Worm (Caenorhabditis elegans) whole organism, late embryonic: Measurements from ENCODE around the gene Y51H4A.24.
A peak's percentile ranks its signal among the peaks of the same experiment; 100 is the strongest.
"Not testable (repeated sequence)": the region's sequence is repeated elsewhere in the genome, so short reads cannot be mapped to it uniquely, and the experiment has no call there.

Experiments
- C08G9.2 ChIP-seq: sonication (generic microtip); optimal IDR thresholded peaks from 2 replicates; lab custom pipeline; 2016; ENCODE audit warnings: mild to moderate bottlenecking, missing genetic modification characterization, moderate library complexity, missing compliant biosample characterization
- F13H6.1 ChIP-seq: sonication (generic microtip); optimal IDR thresholded peaks from 2 replicates; lab custom pipeline; 2016; ENCODE audit warnings: missing genetic modification characterization, missing compliant biosample characterization
- K02D7.2 ChIP-seq: sonication (generic microtip); optimal IDR thresholded peaks from 2 replicates; lab custom pipeline; 2017; ENCODE audit warnings: mild to moderate bottlenecking, missing genetic modification characterization, missing compliant biosample characterization
- Y22D7AL.16 ChIP-seq: sonication (generic microtip); optimal IDR thresholded peaks from 2 replicates; lab custom pipeline; 2016; ENCODE audit warnings: missing genetic modification characterization, missing compliant biosample characterization
- ama-1 ChIP-seq: fragments of 150-350 bp; optimal IDR thresholded peaks from 2 replicates; lab custom pipeline; 2014
- ceh-14 ChIP-seq: sonication (generic microtip); optimal IDR thresholded peaks from 2 replicates; lab custom pipeline; 2016; ENCODE audit warnings: missing genotype, missing genetic modification characterization, missing compliant biosample characterization
- ceh-18 ChIP-seq: sonication (generic microtip); optimal IDR thresholded peaks from 2 replicates; lab custom pipeline; 2016; ENCODE audit warnings: missing genetic modification characterization, missing compliant biosample characterization
- ceh-30 ChIP-seq: fragments of 150-350 bp; optimal IDR thresholded peaks from 2 replicates; lab custom pipeline; 2014; ENCODE audit warnings: missing biosample characterization, missing genetic modification characterization
- ceh-31 ChIP-seq: sonication (generic microtip); optimal IDR thresholded peaks from 2 replicates; lab custom pipeline; 2016; ENCODE audit warnings: missing genetic modification characterization, missing compliant biosample characterization
- ceh-45 ChIP-seq: fragments of 200-800 bp; sonication (Bioruptor generic); IDR thresholded peaks from 2 replicates; pipeline ENCODE4 v1.3.6; 2022; ENCODE audit warnings: missing genetic modification reagents, missing genetic modification characterization, missing compliant biosample characterization
- ceh-6 ChIP-seq: fragments of 200-800 bp; sonication (Bioruptor generic); optimal IDR thresholded peaks from 2 replicates; lab custom pipeline; 2018; ENCODE audit warnings: mild to moderate bottlenecking, missing genetic modification characterization, missing compliant biosample characterization
- ceh-9 ChIP-seq: sonication (generic microtip); optimal IDR thresholded peaks from 2 replicates; lab custom pipeline; 2016; ENCODE audit warnings: mild to moderate bottlenecking, missing genetic modification characterization, inconsistent platforms, missing compliant biosample characterization
- che-1 ChIP-seq: sonication (generic microtip); optimal IDR thresholded peaks from 2 replicates; lab custom pipeline; 2016; ENCODE audit warnings: mild to moderate bottlenecking, missing genetic modification characterization, missing compliant biosample characterization
- dmd-4 ChIP-seq: sonication (generic microtip); optimal IDR thresholded peaks from 2 replicates; lab custom pipeline; 2016; ENCODE audit warnings: borderline replicate concordance, missing genetic modification characterization, missing compliant biosample characterization
- elt-2 ChIP-seq: sonication (generic microtip); optimal IDR thresholded peaks from 2 replicates; lab custom pipeline; 2016; ENCODE audit warnings: missing genetic modification reagents, missing genetic modification characterization, missing compliant biosample characterization
- elt-4 ChIP-seq: sonication (generic microtip); optimal IDR thresholded peaks from 2 replicates; lab custom pipeline; 2016; ENCODE audit warnings: missing genetic modification characterization, missing compliant biosample characterization
- ets-4 ChIP-seq: sonication (generic microtip); optimal IDR thresholded peaks from 2 replicates; lab custom pipeline; 2016; ENCODE audit warnings: missing genetic modification characterization, missing compliant biosample characterization
- eyg-1 ChIP-seq: sonication (generic microtip); optimal IDR thresholded peaks from 2 replicates; lab custom pipeline; 2016; ENCODE audit warnings: missing genotype, missing genetic modification characterization, missing compliant biosample characterization
- fax-1 ChIP-seq: sonication (generic microtip); optimal IDR thresholded peaks from 2 replicates; lab custom pipeline; 2016; ENCODE audit warnings: missing genotype, missing genetic modification characterization, missing compliant biosample characterization
- fkh-10 ChIP-seq: fragments of 150-350 bp; optimal IDR thresholded peaks from 2 replicates; lab custom pipeline; 2014; ENCODE audit warnings: missing biosample characterization, missing genetic modification reagents, missing genetic modification characterization
- hlh-30 ChIP-seq: sonication (generic microtip); optimal IDR thresholded peaks from 2 replicates; lab custom pipeline; 2017; ENCODE audit warnings: antibody characterized with exemption, missing genetic modification characterization, missing compliant biosample characterization; ENCODE audit not compliant: insufficient read depth
- hlh-6 ChIP-seq: sonication (generic microtip); optimal IDR thresholded peaks from 2 replicates; lab custom pipeline; 2016; ENCODE audit warnings: missing genotype, missing genetic modification characterization, missing compliant biosample characterization
- madf-2 ChIP-seq: sonication (generic microtip); optimal IDR thresholded peaks from 2 replicates; lab custom pipeline; 2017; ENCODE audit warnings: missing genetic modification characterization, missing compliant biosample characterization
- mec-3 ChIP-seq: sonication (generic microtip); optimal IDR thresholded peaks from 2 replicates; lab custom pipeline; 2016; ENCODE audit warnings: borderline replicate concordance, missing genetic modification characterization, missing compliant biosample characterization
- nhr-11 ChIP-seq: fragments of 150-350 bp; optimal IDR thresholded peaks from 2 replicates; lab custom pipeline; 2014; ENCODE audit warnings: missing biosample characterization, missing genetic modification characterization
- npax-4 ChIP-seq: sonication (generic microtip); optimal IDR thresholded peaks from 2 replicates; lab custom pipeline; 2016; ENCODE audit warnings: missing genetic modification characterization, missing compliant biosample characterization
- odd-2 ChIP-seq: sonication (generic microtip); optimal IDR thresholded peaks from 2 replicates; lab custom pipeline; 2017; ENCODE audit warnings: antibody characterized with exemption, mild to moderate bottlenecking, missing genetic modification characterization, missing compliant biosample characterization
- pat-9 ChIP-seq: fragments of 200-800 bp; sonication (Bioruptor generic); optimal IDR thresholded peaks from 2 replicates; lab custom pipeline; 2018; ENCODE audit warnings: mild to moderate bottlenecking, missing genetic modification characterization, moderate library complexity, missing compliant biosample characterization
- pha-2 ChIP-seq: sonication (generic microtip); optimal IDR thresholded peaks from 2 replicates; lab custom pipeline; 2017; ENCODE audit warnings: mild to moderate bottlenecking, missing genetic modification characterization, missing compliant biosample characterization
- pha-4 ChIP-seq: fragments of 150-350 bp; optimal IDR thresholded peaks from 2 replicates; lab custom pipeline; 2018; ENCODE audit warnings: missing biosample characterization, missing genetic modification reagents, missing genetic modification characterization
- pqm-1 ChIP-seq: sonication (generic microtip); optimal IDR thresholded peaks from 2 replicates; lab custom pipeline; 2016; ENCODE audit warnings: missing genetic modification characterization, missing compliant biosample characterization
- pros-1 ChIP-seq: fragments of 150-350 bp; optimal IDR thresholded peaks from 2 replicates; lab custom pipeline; 2014; ENCODE audit warnings: missing biosample characterization, missing genetic modification reagents, missing genetic modification characterization
- ref-2 ChIP-seq: sonication (generic microtip); optimal IDR thresholded peaks from 2 replicates; lab custom pipeline; 2016; ENCODE audit warnings: missing genetic modification characterization, missing compliant biosample characterization
- rnt-1 ChIP-seq: sonication (generic microtip); optimal IDR thresholded peaks from 2 replicates; lab custom pipeline; 2016; ENCODE audit warnings: missing genetic modification characterization, missing compliant biosample characterization
- sox-4 ChIP-seq: sonication (generic microtip); optimal IDR thresholded peaks from 2 replicates; lab custom pipeline; 2017; ENCODE audit warnings: mild to moderate bottlenecking, missing genetic modification characterization, inconsistent platforms, missing compliant biosample characterization
- tbx-2 ChIP-seq: sonication (generic microtip); optimal IDR thresholded peaks from 2 replicates; lab custom pipeline; 2016; ENCODE audit warnings: missing genetic modification characterization, missing compliant biosample characterization
- unc-55 ChIP-seq: sonication (generic microtip); optimal IDR thresholded peaks from 2 replicates; lab custom pipeline; 2017; ENCODE audit warnings: missing biosample characterization, missing genetic modification reagents, missing genetic modification characterization
- unc-86 ChIP-seq: sonication (generic microtip); optimal IDR thresholded peaks from 2 replicates; lab custom pipeline; 2016; ENCODE audit warnings: missing genetic modification characterization, missing compliant biosample characterization

Y51H4A.24 gene

ce11 chrIV:16775029-16775428 is 34.4 kb upstream of the Y51H4A.24 start:
- TF ChIP-seq elt-2 (tag; lab: Kevin White, UChicago) = peak; percentile 90
- TF ChIP-seq ceh-6 (GFP tag; lab: Kevin White, UChicago) = no peak
- TF ChIP-seq ama-1 (lab: Kevin White, UChicago) = no peak
- no peak for TF ChIP-seq fax-1 (tag; lab: Kevin White, UChicago)
- TF ChIP-seq che-1 = peak; percentile 23
- no peak for TF ChIP-seq dmd-4 (tag; lab: Kevin White, UChicago)
- no peak for TF ChIP-seq F13H6.1 (tag; lab: Kevin White, UChicago)

- not testable (repeated sequence) for TF ChIP-seq F13H6.1, ceh-18, ref-2 (tag; lab: Kevin White, UChicago)
These were observed 15.1 kb upstream of the Y51H4A.24 start, which contains the start of gene Y43D4A.2 for ce11 chrIV:16755771-16756170. Gene Y43D4A.2, minus strand, starts transcription at chrIV:16755871.

ce11 chrIV:16751087-16751486 is 10.4 kb upstream of the Y51H4A.24 start:
- no peak for TF ChIP-seq C08G9.2
- no peak for TF ChIP-seq hlh-30 (tag; lab: Kevin White, UChicago)
- TF ChIP-seq ceh-9 = no peak
- TF ChIP-seq ama-1 (lab: Kevin White, UChicago) = no peak
- no peak for TF ChIP-seq tbx-2 (tag; lab: Kevin White, UChicago)

ce11 chrIV:16743530-16743929 is 2.9 kb upstream of the Y51H4A.24 start, which contains the start of gene Y43D4A.1:
Gene Y43D4A.1, plus strand, starts transcription at chrIV:16743830.
- TF ChIP-seq ceh-31 (tag; lab: Kevin White, UChicago) = no peak
- TF ChIP-seq madf-2 = no peak
- no peak for TF ChIP-seq pha-2 (tag; lab: Kevin White, UChicago)
- TF ChIP-seq unc-55 (GFP tag; lab: Kevin White, UChicago) = no peak
- no peak for TF ChIP-seq K02D7.2
- TF ChIP-seq pha-4 (tag; lab: Kevin White, UChicago) = no peak
- no peak for TF ChIP-seq ceh-45 (GFP tag; lab: Robert Waterston, UW)
- TF ChIP-seq ceh-9 = no peak
- TF ChIP-seq elt-4 = no peak
- TF ChIP-seq nhr-11 (tag; lab: Kevin White, UChicago) = no peak
- TF ChIP-seq pat-9 = no peak
- no peak for TF ChIP-seq hlh-6 (tag; lab: Kevin White, UChicago)
- no peak for TF ChIP-seq sox-4 (tag; lab: Kevin White, UChicago)

- TF ChIP-seq fkh-10 (no peak), ceh-30 (tag; lab: Kevin White, UChicago) (no peak), unc-86 (tag; lab: Kevin White, UChicago) (no peak), ets-4 (no peak), pat-9 (no peak), mec-3 (tag; lab: Kevin White, UChicago) (no peak), ceh-6 (GFP tag; lab: Kevin White, UChicago) (no peak), hlh-30 (tag; lab: Kevin White, UChicago) (no peak), rnt-1 (tag; lab: Kevin White, UChicago) (no peak), ceh-14 (tag; lab: Kevin White, UChicago) (no peak), eyg-1 (no peak), pros-1 (tag; lab: Kevin White, UChicago) (no peak), fax-1 (tag; lab: Kevin White, UChicago) (no peak), odd-2 (tag; lab: Kevin White, UChicago) (no peak), pqm-1 (tag; lab: Kevin White, UChicago) (no peak), npax-4 (tag; lab: Kevin White, UChicago) (no peak), tbx-2 (tag; lab: Kevin White, UChicago) (no peak), dmd-4 (tag; lab: Kevin White, UChicago) (no peak), Y22D7AL.16 (tag; lab: Kevin White, UChicago) (no peak)
These were observed 4.7 kb downstream of the Y51H4A.24 start, which contains the start of gene Y51H4A.25 for ce11 chrIV:16735957-16736356. Gene Y51H4A.25, plus strand, starts transcription at chrIV:16736329.
